Worm (Caenorhabditis elegans): ENCODE results near the gene sru-8.

The sru-8 gene

ce11 chrV:9843376-9843916 lies at the start of gene sru-8:
Gene sru-8, plus strand, starts transcription at chrV:9843866.
- no peak for TF ChIP-seq unc-62 (GFP tag; optimal IDR thresholded peaks at IDR 0.05)
- TF ChIP-seq blmp-1 (tag; optimal IDR thresholded peaks at IDR 0.05), result no peak
- no peak for TF ChIP-seq nhr-2 (tag; optimal IDR thresholded peaks at IDR 0.05)
- TF ChIP-seq hlh-1 (tag; optimal IDR thresholded peaks at IDR 0.05), result no peak
- no peak for TF ChIP-seq drap-1 (GFP tag; optimal IDR thresholded peaks at IDR 0.05)
- no peak for TF ChIP-seq M03D4.4 (tag; optimal IDR thresholded peaks at IDR 0.05)
- TF ChIP-seq ceh-43 (GFP tag; optimal IDR thresholded peaks at IDR 0.05), result no peak
- TF ChIP-seq nhr-28 (tag; optimal IDR thresholded peaks at IDR 0.05), result no peak
- no peak for TF ChIP-seq unc-120 (tag; optimal IDR thresholded peaks at IDR 0.05; ENCODE audit: poor library complexity, severe bottlenecking)
- no peak for TF ChIP-seq mab-5 (tag; optimal IDR thresholded peaks at IDR 0.05)
- no peak for TF ChIP-seq ces-1 (GFP tag; optimal IDR thresholded peaks at IDR 0.05)
- TF ChIP-seq lsy-2 (tag; optimal IDR thresholded peaks at IDR 0.05), result no peak
- TF ChIP-seq bed-3 (GFP tag; optimal IDR thresholded peaks at IDR 0.05), result no peak

ce11 chrV:9794997-9795396 lies 48.7 kb upstream of the sru-8 start:
- TF ChIP-seq bed-3 (GFP tag; optimal IDR thresholded peaks at IDR 0.05) (no peak), nhr-76 (tag; optimal IDR thresholded peaks at IDR 0.05) (no peak), ceh-43 (GFP tag; optimal IDR thresholded peaks at IDR 0.05) (no peak), hlh-1 (tag; optimal IDR thresholded peaks at IDR 0.05) (no peak), cnd-1 (tag; optimal IDR thresholded peaks at IDR 0.05) (no peak), ceh-83 (GFP tag; optimal IDR thresholded peaks at IDR 0.05) (no peak), unc-62 (GFP tag; optimal IDR thresholded peaks at IDR 0.05) (no peak), unc-120 (tag; optimal IDR thresholded peaks at IDR 0.05; ENCODE audit: poor library complexity, severe bottlenecking) (no peak), snpc-4 (tag; optimal IDR thresholded peaks at IDR 0.05) (no peak), flh-1 (GFP tag; optimal IDR thresholded peaks at IDR 0.05) (no peak), M03D4.4 (tag; optimal IDR thresholded peaks at IDR 0.05) (no peak), mab-5 (tag; optimal IDR thresholded peaks at IDR 0.05) (no peak), tbx-8 (GFP tag; optimal IDR thresholded peaks at IDR 0.05) (no peak)

ce11 chrV:9796002-9796401 lies 47.7 kb upstream of the sru-8 start:
- TF ChIP-seq ztf-11 (tag; optimal IDR thresholded peaks at IDR 0.05) (no peak), tbx-8 (GFP tag; optimal IDR thresholded peaks at IDR 0.05) (no peak), drap-1 (GFP tag; optimal IDR thresholded peaks at IDR 0.05) (no peak), mls-2 (tag; optimal IDR thresholded peaks at IDR 0.05) (no peak), hlh-1 (tag; optimal IDR thresholded peaks at IDR 0.05) (no peak), sem-2 (GFP tag; optimal IDR thresholded peaks at IDR 0.05) (no peak), ces-1 (GFP tag; optimal IDR thresholded peaks at IDR 0.05) (peak; percentile 17), ceh-39 (tag; optimal IDR thresholded peaks at IDR 0.05) (no peak), ceh-43 (GFP tag; optimal IDR thresholded peaks at IDR 0.05) (no peak)

ce11 chrV:9796562-9796961 lies 47.1 kb upstream of the sru-8 start, which contains the start of gene F46B6.9:
Gene F46B6.9, plus strand, starts transcription at chrV:9796862.
- no peak for TF ChIP-seq ceh-83 (GFP tag; optimal IDR thresholded peaks at IDR 0.05)
- no peak for TF ChIP-seq ham-2 (GFP tag; optimal IDR thresholded peaks at IDR 0.05)
- no peak for TF ChIP-seq hlh-1 (tag; optimal IDR thresholded peaks at IDR 0.05)
- TF ChIP-seq cnd-1 (tag; optimal IDR thresholded peaks at IDR 0.05), result no peak
- no peak for TF ChIP-seq nhr-28 (tag; optimal IDR thresholded peaks at IDR 0.05)

DNA sequence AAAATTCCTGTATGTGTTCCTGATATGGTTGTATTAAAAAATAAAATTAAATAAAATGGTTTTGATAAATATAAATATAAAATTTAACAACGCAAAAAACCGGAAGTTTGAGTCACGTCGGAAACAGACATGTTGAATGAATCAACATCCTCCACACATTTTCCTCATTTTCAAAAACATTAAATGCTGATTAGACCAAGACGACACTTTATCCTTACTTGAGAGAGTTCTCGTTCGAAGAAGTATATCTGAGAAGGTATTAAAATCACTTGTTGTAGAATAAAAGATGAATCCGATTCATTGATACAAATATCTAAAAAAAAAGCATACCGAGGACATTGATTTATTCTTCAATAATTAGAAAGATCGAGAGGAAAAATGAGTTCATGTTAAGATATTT lies 45.5 kb upstream of the sru-8 start:
- TF ChIP-seq ceh-43 (GFP tag; optimal IDR thresholded peaks at IDR 0.05), result no peak
- no peak for TF ChIP-seq ham-2 (GFP tag; optimal IDR thresholded peaks at IDR 0.05)
- no peak for TF ChIP-seq sptf-1 (tag; optimal IDR thresholded peaks at IDR 0.05)
- no peak for TF ChIP-seq cnd-1 (tag; optimal IDR thresholded peaks at IDR 0.05)
- no peak for TF ChIP-seq mab-5 (tag; optimal IDR thresholded peaks at IDR 0.05)
- no peak for TF ChIP-seq flh-1 (GFP tag; optimal IDR thresholded peaks at IDR 0.05)
- no peak for TF ChIP-seq nhr-76 (tag; optimal IDR thresholded peaks at IDR 0.05)
- no peak for TF ChIP-seq unc-39 (tag; optimal IDR thresholded peaks at IDR 0.05)
- no peak for TF ChIP-seq ceh-39 (tag; optimal IDR thresholded peaks at IDR 0.05)
- TF ChIP-seq M03D4.4 (tag; optimal IDR thresholded peaks at IDR 0.05), result no peak
- no peak for TF ChIP-seq lsy-2 (tag; optimal IDR thresholded peaks at IDR 0.05)

- TF ChIP-seq unc-62 (GFP tag; optimal IDR thresholded peaks at IDR 0.05) (no peak), nhr-12 (tag; optimal IDR thresholded peaks at IDR 0.05) (no peak), nhr-28 (tag; optimal IDR thresholded peaks at IDR 0.05) (no peak), mep-1 (tag; optimal IDR thresholded peaks at IDR 0.05) (no peak), unc-120 (tag; optimal IDR thresholded peaks at IDR 0.05; ENCODE audit: poor library complexity, severe bottlenecking) (no peak), ceh-39 (tag; optimal IDR thresholded peaks at IDR 0.05) (no peak), M03D4.4 (tag; optimal IDR thresholded peaks at IDR 0.05) (no peak), zip-8 (tag; optimal IDR thresholded peaks at IDR 0.05) (no peak), cnd-1 (tag; optimal IDR thresholded peaks at IDR 0.05) (no peak), flh-1 (GFP tag; optimal IDR thresholded peaks at IDR 0.05) (no peak), ces-1 (GFP tag; optimal IDR thresholded peaks at IDR 0.05) (no peak), ham-2 (GFP tag; optimal IDR thresholded peaks at IDR 0.05) (no peak), pha-4 (tag; optimal IDR thresholded peaks at IDR 0.05) (no peak), ceh-43 (GFP tag; optimal IDR thresholded peaks at IDR 0.05) (no peak), tbx-8 (GFP tag; optimal IDR thresholded peaks at IDR 0.05) (no peak), elt-3 (tag; optimal IDR thresholded peaks at IDR 0.05) (no peak)
Observed at ce11 chrV:9799076-9799475, 44.6 kb upstream of the sru-8 start, which contains the start of gene F46B6.13. Gene F46B6.13, minus strand, starts transcription at chrV:9799176.
